Worm (Caenorhabditis elegans) whole organism, late embryonic: ENCODE measurements around the gene srh-75.

ENCODE experiments used
- F13H6.1 ChIP-seq: sonication (generic microtip); optimal IDR thresholded peaks from 2 replicates; lab custom pipeline; 2016; ENCODE audit warnings: missing genetic modification characterization, missing compliant biosample characterization
- K02D7.2 ChIP-seq: sonication (generic microtip); optimal IDR thresholded peaks from 2 replicates; lab custom pipeline; 2017; ENCODE audit warnings: mild to moderate bottlenecking, missing genetic modification characterization, missing compliant biosample characterization
- K09A11.1 ChIP-seq: sonication (generic microtip); optimal IDR thresholded peaks from 2 replicates; lab custom pipeline; 2017; ENCODE audit warnings: antibody characterized with exemption, mild to moderate bottlenecking, missing genetic modification characterization, missing compliant biosample characterization; ENCODE audit not compliant: insufficient read depth
- T23F11.4 ChIP-seq: fragments of 200-800 bp; sonication (Bioruptor generic); optimal IDR thresholded peaks from 2 replicates; lab custom pipeline; 2018; ENCODE audit warnings: mild to moderate bottlenecking, missing genetic modification characterization, missing compliant biosample characterization
- Y22D7AL.16 ChIP-seq: sonication (generic microtip); optimal IDR thresholded peaks from 2 replicates; lab custom pipeline; 2016; ENCODE audit warnings: missing genetic modification characterization, missing compliant biosample characterization
- ceh-18 ChIP-seq: sonication (generic microtip); optimal IDR thresholded peaks from 2 replicates; lab custom pipeline; 2016; ENCODE audit warnings: missing genetic modification characterization, missing compliant biosample characterization
- ceh-19 ChIP-seq: fragments of 200-800 bp; sonication (Bioruptor generic); optimal IDR thresholded peaks from 2 replicates; lab custom pipeline; 2018; ENCODE audit warnings: mild to moderate bottlenecking, missing genetic modification characterization, missing compliant biosample characterization
- ceh-22 ChIP-seq: sonication (generic microtip); optimal IDR thresholded peaks from 2 replicates; lab custom pipeline; 2017; ENCODE audit warnings: missing biosample characterization, missing genetic modification characterization
- ceh-24 ChIP-seq: sonication (generic microtip); optimal IDR thresholded peaks from 2 replicates; lab custom pipeline; 2016; ENCODE audit warnings: mild to moderate bottlenecking, missing genetic modification characterization, missing compliant biosample characterization
- ceh-31 ChIP-seq: sonication (generic microtip); optimal IDR thresholded peaks from 2 replicates; lab custom pipeline; 2016; ENCODE audit warnings: missing genetic modification characterization, missing compliant biosample characterization
- ceh-34 ChIP-seq: sonication (generic microtip); optimal IDR thresholded peaks from 2 replicates; lab custom pipeline; 2016; ENCODE audit warnings: mild to moderate bottlenecking, missing genetic modification characterization, missing compliant biosample characterization
- ceh-6 ChIP-seq: fragments of 200-800 bp; sonication (Bioruptor generic); optimal IDR thresholded peaks from 2 replicates; lab custom pipeline; 2018; ENCODE audit warnings: mild to moderate bottlenecking, missing genetic modification characterization, missing compliant biosample characterization
- ceh-9 ChIP-seq: sonication (generic microtip); optimal IDR thresholded peaks from 2 replicates; lab custom pipeline; 2016; ENCODE audit warnings: mild to moderate bottlenecking, missing genetic modification characterization, inconsistent platforms, missing compliant biosample characterization
- che-1 ChIP-seq: sonication (generic microtip); optimal IDR thresholded peaks from 2 replicates; lab custom pipeline; 2016; ENCODE audit warnings: mild to moderate bottlenecking, missing genetic modification characterization, missing compliant biosample characterization
- dmd-4 ChIP-seq: sonication (generic microtip); optimal IDR thresholded peaks from 2 replicates; lab custom pipeline; 2016; ENCODE audit warnings: borderline replicate concordance, missing genetic modification characterization, missing compliant biosample characterization
- elt-2 ChIP-seq: sonication (generic microtip); optimal IDR thresholded peaks from 2 replicates; lab custom pipeline; 2016; ENCODE audit warnings: missing genetic modification reagents, missing genetic modification characterization, missing compliant biosample characterization
- elt-4 ChIP-seq: sonication (generic microtip); optimal IDR thresholded peaks from 2 replicates; lab custom pipeline; 2016; ENCODE audit warnings: missing genetic modification characterization, missing compliant biosample characterization
- ets-4 ChIP-seq: sonication (generic microtip); optimal IDR thresholded peaks from 2 replicates; lab custom pipeline; 2016; ENCODE audit warnings: missing genetic modification characterization, missing compliant biosample characterization
- eyg-1 ChIP-seq: sonication (generic microtip); optimal IDR thresholded peaks from 2 replicates; lab custom pipeline; 2016; ENCODE audit warnings: missing genotype, missing genetic modification characterization, missing compliant biosample characterization
- fkh-10 ChIP-seq: fragments of 150-350 bp; optimal IDR thresholded peaks from 2 replicates; lab custom pipeline; 2014; ENCODE audit warnings: missing biosample characterization, missing genetic modification reagents, missing genetic modification characterization
- fkh-6 ChIP-seq: sonication (generic microtip); optimal IDR thresholded peaks from 2 replicates; lab custom pipeline; 2016; ENCODE audit warnings: missing genetic modification characterization, missing compliant biosample characterization
- gmeb-2 ChIP-seq: sonication (generic microtip); optimal IDR thresholded peaks from 2 replicates; lab custom pipeline; 2016; ENCODE audit warnings: missing genetic modification characterization, inconsistent platforms, missing compliant biosample characterization
- hlh-13 ChIP-seq: fragments of 200-800 bp; sonication (Bioruptor generic); optimal IDR thresholded peaks from 2 replicates; lab custom pipeline; 2018; ENCODE audit warnings: mild to moderate bottlenecking, missing genetic modification characterization, missing compliant biosample characterization
- hlh-6 ChIP-seq: sonication (generic microtip); optimal IDR thresholded peaks from 2 replicates; lab custom pipeline; 2016; ENCODE audit warnings: missing genotype, missing genetic modification characterization, missing compliant biosample characterization
- hlh-8 ChIP-seq: sonication (generic microtip); optimal IDR thresholded peaks from 2 replicates; lab custom pipeline; 2016; ENCODE audit warnings: missing genotype, missing genetic modification characterization, missing compliant biosample characterization
- lin-11 ChIP-seq: fragments of 200-800 bp; sonication (Bioruptor generic); optimal IDR thresholded peaks from 2 replicates; lab custom pipeline; 2018; ENCODE audit warnings: mild to moderate bottlenecking, missing genetic modification characterization, missing compliant biosample characterization
- nfya-1 ChIP-seq: sonication (generic microtip); optimal IDR thresholded peaks from 2 replicates; lab custom pipeline; 2017; ENCODE audit warnings: missing genetic modification characterization, mild to moderate bottlenecking, missing compliant biosample characterization, antibody characterized with exemption, moderate library complexity
- nhr-11 ChIP-seq: fragments of 150-350 bp; optimal IDR thresholded peaks from 2 replicates; lab custom pipeline; 2014; ENCODE audit warnings: missing biosample characterization, missing genetic modification characterization
- odd-2 ChIP-seq: sonication (generic microtip); optimal IDR thresholded peaks from 2 replicates; lab custom pipeline; 2017; ENCODE audit warnings: antibody characterized with exemption, mild to moderate bottlenecking, missing genetic modification characterization, missing compliant biosample characterization
- pat-9 ChIP-seq: fragments of 200-800 bp; sonication (Bioruptor generic); optimal IDR thresholded peaks from 2 replicates; lab custom pipeline; 2018; ENCODE audit warnings: mild to moderate bottlenecking, missing genetic modification characterization, moderate library complexity, missing compliant biosample characterization
- pax-1 ChIP-seq: fragments of 150-350 bp; optimal IDR thresholded peaks from 2 replicates; lab custom pipeline; 2014; ENCODE audit warnings: missing biosample characterization, missing genetic modification characterization
- pha-2 ChIP-seq: sonication (generic microtip); optimal IDR thresholded peaks from 2 replicates; lab custom pipeline; 2017; ENCODE audit warnings: mild to moderate bottlenecking, missing genetic modification characterization, missing compliant biosample characterization
- pha-4 ChIP-seq: fragments of 150-350 bp; optimal IDR thresholded peaks from 2 replicates; lab custom pipeline; 2018; ENCODE audit warnings: missing biosample characterization, missing genetic modification reagents, missing genetic modification characterization
- pqm-1 ChIP-seq: sonication (generic microtip); optimal IDR thresholded peaks from 2 replicates; lab custom pipeline; 2016; ENCODE audit warnings: missing genetic modification characterization, missing compliant biosample characterization
- pros-1 ChIP-seq: fragments of 150-350 bp; optimal IDR thresholded peaks from 2 replicates; lab custom pipeline; 2014; ENCODE audit warnings: missing biosample characterization, missing genetic modification reagents, missing genetic modification characterization
- ref-2 ChIP-seq: sonication (generic microtip); optimal IDR thresholded peaks from 2 replicates; lab custom pipeline; 2016; ENCODE audit warnings: missing genetic modification characterization, missing compliant biosample characterization
- rnt-1 ChIP-seq: sonication (generic microtip); optimal IDR thresholded peaks from 2 replicates; lab custom pipeline; 2016; ENCODE audit warnings: missing genetic modification characterization, missing compliant biosample characterization
- sdc-2 ChIP-seq: sonication (generic microtip); optimal IDR thresholded peaks from 2 replicates; lab custom pipeline; 2016; ENCODE audit warnings: missing genotype, missing genetic modification characterization, missing compliant biosample characterization
- sox-2 ChIP-seq: fragments of 200-800 bp; sonication (Bioruptor generic); IDR thresholded peaks from 2 replicates; pipeline ENCODE4 v1.3.6; 2022; ENCODE audit warnings: missing genetic modification reagents, missing genetic modification characterization, missing compliant biosample characterization
- sox-4 ChIP-seq: sonication (generic microtip); optimal IDR thresholded peaks from 2 replicates; lab custom pipeline; 2017; ENCODE audit warnings: mild to moderate bottlenecking, missing genetic modification characterization, inconsistent platforms, missing compliant biosample characterization
- syd-9 ChIP-seq: sonication (generic microtip); optimal IDR thresholded peaks from 2 replicates; lab custom pipeline; 2016; ENCODE audit warnings: mild to moderate bottlenecking, missing genetic modification characterization, moderate library complexity, missing compliant biosample characterization
- tbx-2 ChIP-seq: sonication (generic microtip); optimal IDR thresholded peaks from 2 replicates; lab custom pipeline; 2016; ENCODE audit warnings: missing genetic modification characterization, missing compliant biosample characterization
- unc-55 ChIP-seq: sonication (generic microtip); optimal IDR thresholded peaks from 2 replicates; lab custom pipeline; 2017; ENCODE audit warnings: missing biosample characterization, missing genetic modification reagents, missing genetic modification characterization

srh-75 gene

ce11 chrV:11082964-11083363, 26.0 kb upstream of the srh-75 start:
- no peak for TF ChIP-seq pros-1 (tag; lab: Kevin White, UChicago)
- no peak for TF ChIP-seq ref-2
- no peak for TF ChIP-seq odd-2 (tag; lab: Kevin White, UChicago)
- no peak for TF ChIP-seq nhr-11 (tag; lab: Kevin White, UChicago)
- no peak for TF ChIP-seq ceh-6
- TF ChIP-seq fkh-6 (tag; lab: Kevin White, UChicago): no peak
- TF ChIP-seq lin-11 (tag; lab: Kevin White, UChicago): no peak
- no peak for TF ChIP-seq ceh-22
- TF ChIP-seq sox-4: no peak
- no peak for TF ChIP-seq Y22D7AL.16 (tag; lab: Kevin White, UChicago)
- TF ChIP-seq pha-4 (tag; lab: Kevin White, UChicago): no peak
- no peak for TF ChIP-seq ceh-9 (tag; lab: Kevin White, UChicago)
- TF ChIP-seq pax-1: no peak

DNA sequence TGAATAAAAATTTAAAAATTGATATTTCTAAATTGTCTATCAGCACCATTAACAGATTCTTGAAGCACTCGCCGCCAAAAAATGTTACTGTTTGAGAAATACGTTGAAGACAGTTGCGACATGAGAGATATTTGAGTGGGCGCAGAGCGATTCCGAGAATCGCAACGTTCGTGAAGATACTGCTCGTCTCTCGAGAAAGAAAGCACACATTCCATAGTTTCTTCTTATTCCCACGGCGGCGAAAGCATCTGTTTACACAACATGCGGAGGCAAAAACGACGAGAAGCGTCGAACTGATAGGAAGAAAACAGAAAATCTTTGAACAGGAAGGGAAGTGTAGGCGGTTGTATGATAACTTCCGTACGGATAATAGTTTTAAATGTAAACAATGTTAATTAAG, 25.5 kb upstream of the srh-75 start:
- TF ChIP-seq ceh-31 (tag; lab: Kevin White, UChicago) (peak; percentile 16), sox-2 (GFP tag; lab: Robert Waterston, UW) (no peak), ceh-18 (tag; lab: Kevin White, UChicago) (peak; percentile 94), rnt-1 (peak; percentile 76), dmd-4 (peak; percentile 7), pat-9 (tag; lab: Kevin White, UChicago) (peak; percentile 5), K02D7.2 (no peak), nfya-1 (peak; percentile 61), hlh-8 (peak; percentile 45), ceh-34 (tag; lab: Kevin White, UChicago) (peak; percentile 54), pha-2 (no peak), ceh-22 (no peak), K09A11.1 (tag; lab: Kevin White, UChicago) (no peak), eyg-1 (tag; lab: Kevin White, UChicago) (no peak), elt-4 (tag; lab: Kevin White, UChicago) (no peak), pha-4 (tag; lab: Kevin White, UChicago) (no peak), tbx-2 (peak; percentile 67), Y22D7AL.16 (tag; lab: Kevin White, UChicago) (no peak)

DNA sequence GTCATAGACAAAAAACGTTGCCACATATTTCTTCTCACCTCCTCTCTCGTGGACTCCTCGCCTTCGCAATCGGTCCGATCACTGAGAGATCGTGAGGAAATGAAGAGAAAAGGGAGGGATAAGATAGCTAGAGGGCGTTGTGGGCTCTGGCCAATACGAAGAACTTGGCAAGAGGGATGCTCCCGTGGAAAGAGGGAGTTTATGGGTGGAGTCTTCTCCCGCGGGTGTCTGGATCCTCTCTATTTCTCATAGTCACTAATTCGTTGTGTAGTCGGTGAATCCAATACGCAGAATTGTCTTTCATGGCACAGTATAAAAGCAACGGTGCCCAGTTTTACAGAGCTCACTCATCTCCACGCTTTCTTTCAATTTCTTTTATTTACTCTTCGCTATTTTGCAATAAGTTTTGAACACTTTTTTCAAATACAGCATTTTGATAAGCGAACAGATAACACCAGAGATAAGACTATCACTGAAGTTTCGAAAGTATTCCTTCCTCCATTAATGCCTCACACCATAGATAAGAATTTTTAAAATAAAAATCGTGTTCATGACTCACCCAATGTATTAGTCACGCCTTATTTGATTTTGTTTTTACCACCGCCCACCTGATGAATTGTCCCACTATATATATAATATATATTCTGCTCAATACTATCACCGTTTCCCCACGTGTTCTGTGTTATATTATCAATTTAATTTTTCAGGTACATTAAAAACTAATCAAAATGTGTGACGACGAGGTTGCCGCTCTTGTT, 23.6 kb upstream of the srh-75 start, which contains the start of gene act-1:
Gene act-1, plus strand, starts transcription at position 708 of the 758 bp plus-strand sequence.
- TF ChIP-seq ceh-19 (GFP tag; lab: Kevin White, UChicago): no peak
- no peak for TF ChIP-seq ceh-6
- no peak for TF ChIP-seq ceh-9 (tag; lab: Kevin White, UChicago)
- TF ChIP-seq ceh-22: no peak
- peak; percentile 47 for TF ChIP-seq rnt-1
- no peak for TF ChIP-seq ets-4 (tag; lab: Kevin White, UChicago)
- peak; percentile 88 for TF ChIP-seq nfya-1
- TF ChIP-seq K02D7.2: no peak
- peak; percentile 67 for TF ChIP-seq unc-55
- TF ChIP-seq pha-2: no peak
- peak; percentile 13 for TF ChIP-seq syd-9 (tag; lab: Kevin White, UChicago)
- no peak for TF ChIP-seq F13H6.1
- no peak for TF ChIP-seq hlh-6
- TF ChIP-seq gmeb-2 (tag; lab: Kevin White, UChicago): no peak
- peak; percentile 84 for TF ChIP-seq ceh-18 (tag; lab: Kevin White, UChicago)
- TF ChIP-seq ceh-34 (tag; lab: Kevin White, UChicago): peak; percentile 69
- TF ChIP-seq che-1 (tag; lab: Kevin White, UChicago): no peak
- peak; percentile 56 for TF ChIP-seq ref-2
- no peak for TF ChIP-seq T23F11.4 (GFP tag; lab: Kevin White, UChicago)
- peak; percentile 14 for TF ChIP-seq fkh-6 (tag; lab: Kevin White, UChicago)
- no peak for TF ChIP-seq fkh-10 (GFP tag; lab: Kevin White, UChicago)
- peak; percentile 14 for TF ChIP-seq sdc-2 (tag; lab: Kevin White, UChicago)
- no peak for TF ChIP-seq Y22D7AL.16 (tag; lab: Kevin White, UChicago)
- no peak for TF ChIP-seq ceh-24
- peak; percentile 55 for TF ChIP-seq ceh-31 (tag; lab: Kevin White, UChicago)
- TF ChIP-seq tbx-2: peak; percentile 5
- TF ChIP-seq elt-2 (tag; lab: Kevin White, UChicago): peak; percentile 95
- TF ChIP-seq hlh-13 (GFP tag; lab: Kevin White, UChicago): no peak
- TF ChIP-seq pax-1: no peak
- no peak for TF ChIP-seq pqm-1 (tag; lab: Kevin White, UChicago)
